Fruit fly (Drosophila melanogaster): Measurements from ENCODE around the gene CHOp24.

- TF ChIP-seq Clk (GFP tag; optimal IDR thresholded peaks at IDR 0.05) (no peak), CG7101 (tag; optimal IDR thresholded peaks at IDR 0.05) (no peak)
These were observed 23.3 kb downstream of the CHOp24 start for dm6 chrX:4563980-4564379.
